Worm (Caenorhabditis elegans) whole organism, L1 larva: ENCODE measurements around the gene C49C3.20.

Experiments
- aly-2 ChIP-seq: fragments of 150-350 bp; optimal IDR thresholded peaks from 2 replicates; lab custom pipeline; 2014; ENCODE audit warnings: missing biosample characterization, missing genetic modification characterization
- ama-1 ChIP-seq: fragments of 150-350 bp; optimal IDR thresholded peaks from 2 replicates; lab custom pipeline; 2014
- dsc-1 ChIP-seq: sonication (generic microtip); optimal IDR thresholded peaks from 2 replicates; lab custom pipeline; 2016; ENCODE audit warnings: mild to moderate bottlenecking, missing genetic modification characterization, missing compliant biosample characterization
- elt-2 ChIP-seq: sonication (generic microtip); optimal IDR thresholded peaks from 2 replicates; lab custom pipeline; 2016; ENCODE audit warnings: missing genetic modification characterization, mild to moderate bottlenecking, inconsistent platforms, missing compliant biosample characterization, missing genetic modification reagents
- ets-5 ChIP-seq: fragments of 200-800 bp; sonication (Bioruptor generic); IDR thresholded peaks from 2 replicates; pipeline ENCODE4 v1.3.6; 2022; ENCODE audit warnings: missing genetic modification characterization, missing compliant biosample characterization
- fkh-8 ChIP-seq: sonication (generic microtip); optimal IDR thresholded peaks from 2 replicates; lab custom pipeline; 2016; ENCODE audit warnings: mild to moderate bottlenecking, missing genetic modification characterization, missing compliant biosample characterization
- lin-39 ChIP-seq: fragments of 150-350 bp; optimal IDR thresholded peaks from 2 replicates; lab custom pipeline; 2014; ENCODE audit warnings: missing biosample characterization, missing genetic modification reagents, missing genetic modification characterization
- nhr-47 ChIP-seq: sonication (generic microtip); optimal IDR thresholded peaks from 2 replicates; lab custom pipeline; 2016; ENCODE audit warnings: mild to moderate bottlenecking, missing genetic modification characterization, moderate library complexity, missing compliant biosample characterization
- nhr-76 ChIP-seq: sonication (generic microtip); optimal IDR thresholded peaks from 2 replicates; lab custom pipeline; 2017; ENCODE audit warnings: missing biosample characterization, missing genetic modification characterization
- zag-1 ChIP-seq: fragments of 150-350 bp; optimal IDR thresholded peaks from 2 replicates; lab custom pipeline; 2014; ENCODE audit warnings: missing biosample characterization, missing genetic modification characterization
- ztf-11 ChIP-seq, 2 experiments: sonication (generic microtip); optimal IDR thresholded peaks; 2 replicates each; lab custom pipeline; 2016 to 2017; ENCODE audit warnings: missing genetic modification characterization in 2 of 2, missing biosample characterization in 1 of 2, missing compliant biosample characterization in 1 of 2

- TF ChIP-seq elt-2 (no peak), fkh-8 (tag; lab: Kevin White, UChicago) (no peak), lin-39 (no peak), ama-1 (lab: Kevin White, UChicago) (no peak), aly-2 (tag; lab: Kevin White, UChicago) (no peak), nhr-76 (tag; lab: Kevin White, UChicago) (no peak), zag-1 (tag; lab: Kevin White, UChicago) (no peak), ets-5 (GFP tag; lab: Robert Waterston, UW) (no peak), ztf-11 (tag; optimal IDR thresholded peaks at IDR 0.05; lab: Kevin White, UChicago) (no peak), nhr-47 (no peak), dsc-1 (tag; lab: Kevin White, UChicago) (no peak)
These were observed 8.1 kb downstream of the C49C3.20 start, which contains the start of gene T28F3.9 for ce11 chrIV:17308211-17308610.
